Fruit fly (Drosophila melanogaster) whole organism, adult: Measurements from ENCODE around the gene rt.

Experiments used
- CG7101 ChIP-seq: fragments of 200-800 bp; sonication (Bioruptor generic); optimal IDR thresholded peaks from 2 replicates; lab custom pipeline; 2018; ENCODE audit warnings: missing biosample characterization, mild to moderate bottlenecking, missing genetic modification characterization, moderate library complexity
- cic ChIP-seq: fragments of 200-800 bp; sonication (Bioruptor generic); optimal IDR thresholded peaks from 2 replicates; lab custom pipeline; 2017; ENCODE audit warnings: missing biosample characterization, mild to moderate bottlenecking, missing genetic modification characterization, moderate library complexity
- cnc ChIP-seq, 2 experiments: fragments of >200 bp; optimal IDR thresholded peaks; 2 replicates each; lab custom pipeline; 2017
- pad ChIP-seq: fragments of 200-800 bp; sonication (Bioruptor generic); optimal IDR thresholded peaks from 3 replicates; lab custom pipeline; 2017; ENCODE audit warnings: missing biosample characterization, missing genetic modification characterization, mild to moderate bottlenecking, moderate library complexity, missing genetic modification reagents
- toe ChIP-seq: fragments of 200-800 bp; sonication (Bioruptor generic); optimal IDR thresholded peaks from 2 replicates; lab custom pipeline; 2016; ENCODE audit warnings: missing biosample characterization, missing genetic modification characterization

DNA sequence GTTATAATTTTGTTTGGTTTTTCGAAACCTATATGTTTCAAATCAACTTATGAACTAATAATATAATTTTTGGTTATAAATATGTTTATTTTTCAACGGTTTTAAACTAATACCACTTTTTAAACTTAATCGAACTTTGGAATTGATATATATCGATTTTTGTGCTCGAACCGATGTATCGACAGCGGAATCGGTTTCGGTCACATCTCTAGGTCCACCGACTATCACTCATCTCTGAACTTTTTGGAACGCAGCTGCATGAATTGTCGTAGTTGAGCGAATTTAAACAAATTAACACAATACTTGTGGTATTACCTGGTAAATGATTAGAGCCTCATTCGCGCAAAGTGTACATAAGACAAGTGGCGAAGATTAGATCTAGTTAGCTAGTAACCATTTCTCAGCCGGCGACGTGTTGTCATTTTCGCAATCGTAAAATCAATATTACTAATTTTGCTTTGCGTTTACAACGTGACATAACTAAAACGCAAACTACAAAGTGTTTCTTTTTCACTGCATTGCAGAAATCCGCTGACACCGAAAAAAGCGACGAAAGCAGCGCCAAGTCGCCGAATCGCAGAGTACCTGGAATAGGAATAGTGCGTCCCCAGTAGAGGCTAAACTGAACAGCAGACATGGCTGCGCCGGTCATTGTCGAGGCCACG is 40.4 kb upstream of the rt start, which contains the start of gene Apt1:
- TF ChIP-seq cnc (optimal IDR thresholded peaks at IDR 0.05; lab: Kevin White, UChicago) (no peak), pad (GFP tag; lab: Kevin White, UChicago) (no peak), toe (GFP tag; lab: Kevin White, UChicago) (peak; percentile 58), CG7101 (tag; lab: Kevin White, UChicago) (peak; percentile 24), cic (no peak)
